Fruit fly (Drosophila melanogaster) whole organism, adult: Measurements from ENCODE around the gene sqh.

Source experiments
- CG11617 ChIP-seq: fragments of 200-800 bp; sonication (Bioruptor generic); optimal IDR thresholded peaks from 2 replicates; lab custom pipeline; 2017; ENCODE audit warnings: mild to moderate bottlenecking, missing biosample characterization, missing genetic modification reagents, missing genetic modification characterization
- CG12768 ChIP-seq: fragments of 200-800 bp; sonication (Bioruptor generic); optimal IDR thresholded peaks from 2 replicates; lab custom pipeline; 2017; ENCODE audit warnings: missing biosample characterization, missing genetic modification characterization, mild to moderate bottlenecking, moderate library complexity, missing genetic modification reagents
- CG14711 ChIP-seq: fragments of 200-800 bp; sonication (Bioruptor generic); optimal IDR thresholded peaks from 2 replicates; lab custom pipeline; 2018; ENCODE audit warnings: missing biosample characterization, mild to moderate bottlenecking, missing genetic modification characterization, moderate library complexity
- CG1620 ChIP-seq: fragments of 200-800 bp; sonication (Bioruptor generic); optimal IDR thresholded peaks from 2 replicates; lab custom pipeline; 2016; ENCODE audit warnings: missing biosample characterization, missing genetic modification characterization
- CG33017 ChIP-seq: fragments of 200-800 bp; sonication (Bioruptor generic); optimal IDR thresholded peaks from 2 replicates; lab custom pipeline; 2018; ENCODE audit warnings: missing biosample characterization, mild to moderate bottlenecking, missing genetic modification characterization, moderate library complexity
- CG5204 ChIP-seq: fragments of 200-800 bp; sonication (Bioruptor generic); optimal IDR thresholded peaks from 2 replicates; lab custom pipeline; 2016; ENCODE audit warnings: missing biosample characterization, missing genetic modification characterization
- CG7045 ChIP-seq: fragments of 200-800 bp; sonication (Bioruptor generic); optimal IDR thresholded peaks from 2 replicates; lab custom pipeline; 2017; ENCODE audit warnings: missing biosample characterization, mild to moderate bottlenecking, missing genetic modification characterization
- CG7101 ChIP-seq: fragments of 200-800 bp; sonication (Bioruptor generic); optimal IDR thresholded peaks from 2 replicates; lab custom pipeline; 2018; ENCODE audit warnings: missing biosample characterization, mild to moderate bottlenecking, missing genetic modification characterization, moderate library complexity
- Clk ChIP-seq: fragments of 200-800 bp; sonication (Bioruptor generic); optimal IDR thresholded peaks from 2 replicates; lab custom pipeline; 2017; ENCODE audit warnings: missing biosample characterization, missing genetic modification characterization
- Crg-1 ChIP-seq: fragments of 200-800 bp; sonication (Bioruptor generic); optimal IDR thresholded peaks from 2 replicates; lab custom pipeline; 2016; ENCODE audit warnings: missing biosample characterization, missing genetic modification characterization
- Hr96 ChIP-seq: fragments of 200-800 bp; sonication (Bioruptor generic); optimal IDR thresholded peaks from 2 replicates; lab custom pipeline; 2016; ENCODE audit warnings: missing biosample characterization, missing genetic modification characterization
- Mnt ChIP-seq: fragments of 200-800 bp; sonication (Bioruptor generic); optimal IDR thresholded peaks from 2 replicates; lab custom pipeline; 2016; ENCODE audit warnings: missing biosample characterization, mild to moderate bottlenecking, missing genetic modification characterization
- bab1 ChIP-seq: fragments of 200-800 bp; sonication (Bioruptor generic); optimal IDR thresholded peaks from 3 replicates; lab custom pipeline; 2019; ENCODE audit warnings: missing biosample characterization, mild to moderate bottlenecking, missing genetic modification characterization, moderate library complexity
- cic ChIP-seq: fragments of 200-800 bp; sonication (Bioruptor generic); optimal IDR thresholded peaks from 2 replicates; lab custom pipeline; 2017; ENCODE audit warnings: missing biosample characterization, mild to moderate bottlenecking, missing genetic modification characterization, moderate library complexity
- cnc ChIP-seq, 2 experiments: fragments of >200 bp; optimal IDR thresholded peaks; 2 replicates each; lab custom pipeline; 2017
- kay ChIP-seq: fragments of 200-800 bp; sonication (Bioruptor generic); peaks from one replicate; lab custom pipeline; 2016; ENCODE audit warnings: missing biosample characterization, missing genetic modification characterization, borderline replicate concordance
- ovo ChIP-seq: fragments of 200-800 bp; sonication (Bioruptor generic); optimal IDR thresholded peaks from 2 replicates; lab custom pipeline; 2016; ENCODE audit warnings: missing biosample characterization, missing genetic modification characterization
- pad ChIP-seq: fragments of 200-800 bp; sonication (Bioruptor generic); optimal IDR thresholded peaks from 3 replicates; lab custom pipeline; 2017; ENCODE audit warnings: missing biosample characterization, missing genetic modification characterization, mild to moderate bottlenecking, moderate library complexity, missing genetic modification reagents
- tj ChIP-seq: fragments of 200-800 bp; sonication (Bioruptor generic); optimal IDR thresholded peaks from 3 replicates; lab custom pipeline; 2017; ENCODE audit warnings: missing biosample characterization, mild to moderate bottlenecking, missing genetic modification characterization, moderate library complexity
- toe ChIP-seq: fragments of 200-800 bp; sonication (Bioruptor generic); optimal IDR thresholded peaks from 2 replicates; lab custom pipeline; 2016; ENCODE audit warnings: missing biosample characterization, missing genetic modification characterization

sqh gene

DNA sequence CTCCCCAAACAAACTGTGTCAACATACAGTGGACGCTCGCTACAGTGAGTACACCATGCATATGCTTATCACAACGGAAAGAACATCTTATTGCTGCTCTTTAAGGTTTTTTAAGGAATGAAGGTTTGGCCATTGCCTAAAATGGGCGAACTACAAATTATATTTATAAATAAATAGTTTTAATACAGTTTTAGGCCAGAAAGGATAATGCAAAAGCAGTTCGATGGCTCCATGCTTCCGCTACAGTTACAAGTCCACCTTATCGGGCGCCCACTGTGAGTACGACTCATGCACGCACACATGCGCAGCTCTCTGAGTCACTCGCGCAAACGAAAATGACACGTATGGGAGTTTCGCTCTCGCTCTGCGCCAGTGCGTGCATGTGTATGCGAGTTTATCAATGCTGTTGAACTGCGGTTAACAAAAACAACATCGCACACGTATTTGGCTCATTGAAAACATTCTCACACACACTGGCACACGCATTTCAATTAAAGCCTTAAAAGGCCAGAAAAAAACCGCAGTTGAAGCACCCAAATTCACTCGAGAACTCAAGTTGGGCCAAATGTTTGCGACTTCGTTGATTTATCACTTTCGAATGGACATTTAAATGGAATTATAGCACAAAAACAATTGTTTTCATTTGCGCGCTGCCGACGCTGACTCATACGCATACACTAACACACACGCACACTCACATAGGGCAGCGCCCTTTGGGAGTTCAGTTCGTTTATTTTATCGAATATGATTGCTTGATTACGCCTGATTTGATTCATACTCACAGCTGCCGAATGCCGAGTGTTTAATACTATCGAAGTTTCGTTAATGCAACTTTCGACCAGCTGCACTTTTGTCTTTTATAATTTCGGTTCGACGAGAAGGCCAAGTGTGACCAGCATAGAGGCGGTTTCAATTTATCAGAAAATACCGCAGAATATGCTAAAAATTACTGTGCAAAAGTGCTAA, at the start of gene sqh:
TSS of gene sqh (minus strand) at position 916 of the 966 bp plus-strand sequence.
- peak; percentile 76 for TF ChIP-seq Crg-1
- TF ChIP-seq CG14711 (tag; lab: Kevin White, UChicago): peak; percentile 83
- TF ChIP-seq CG7101 (tag; lab: Kevin White, UChicago): peak; percentile 96
- TF ChIP-seq CG12768: peak; percentile 84
- peak; percentile 85 for TF ChIP-seq pad
- TF ChIP-seq tj (GFP tag; lab: Kevin White, UChicago): peak; percentile 98
- TF ChIP-seq cnc (optimal IDR thresholded peaks at IDR 0.05; lab: Kevin White, UChicago): no peak
- TF ChIP-seq Hr96: no peak
- TF ChIP-seq bab1: peak; percentile 95
- TF ChIP-seq cic: peak; percentile 75
- TF ChIP-seq ovo (GFP tag; lab: Kevin White, UChicago): peak; percentile 89
- TF ChIP-seq kay: peak; percentile 99
- no peak for TF ChIP-seq CG5204 (GFP tag; lab: Kevin White, UChicago)
- TF ChIP-seq CG33017 (tag; lab: Kevin White, UChicago): peak; percentile 86
- TF ChIP-seq toe: no peak
- peak; percentile 97 for TF ChIP-seq CG11617
- peak; percentile 82 for TF ChIP-seq CG7045 (GFP tag; lab: Kevin White, UChicago)
- TF ChIP-seq Clk (GFP tag; lab: Kevin White, UChicago): peak; percentile 74
- peak; percentile 80 for TF ChIP-seq CG1620 (GFP tag; lab: Kevin White, UChicago)
- peak; percentile 91 for TF ChIP-seq Mnt (GFP tag; lab: Kevin White, UChicago)

DNA sequence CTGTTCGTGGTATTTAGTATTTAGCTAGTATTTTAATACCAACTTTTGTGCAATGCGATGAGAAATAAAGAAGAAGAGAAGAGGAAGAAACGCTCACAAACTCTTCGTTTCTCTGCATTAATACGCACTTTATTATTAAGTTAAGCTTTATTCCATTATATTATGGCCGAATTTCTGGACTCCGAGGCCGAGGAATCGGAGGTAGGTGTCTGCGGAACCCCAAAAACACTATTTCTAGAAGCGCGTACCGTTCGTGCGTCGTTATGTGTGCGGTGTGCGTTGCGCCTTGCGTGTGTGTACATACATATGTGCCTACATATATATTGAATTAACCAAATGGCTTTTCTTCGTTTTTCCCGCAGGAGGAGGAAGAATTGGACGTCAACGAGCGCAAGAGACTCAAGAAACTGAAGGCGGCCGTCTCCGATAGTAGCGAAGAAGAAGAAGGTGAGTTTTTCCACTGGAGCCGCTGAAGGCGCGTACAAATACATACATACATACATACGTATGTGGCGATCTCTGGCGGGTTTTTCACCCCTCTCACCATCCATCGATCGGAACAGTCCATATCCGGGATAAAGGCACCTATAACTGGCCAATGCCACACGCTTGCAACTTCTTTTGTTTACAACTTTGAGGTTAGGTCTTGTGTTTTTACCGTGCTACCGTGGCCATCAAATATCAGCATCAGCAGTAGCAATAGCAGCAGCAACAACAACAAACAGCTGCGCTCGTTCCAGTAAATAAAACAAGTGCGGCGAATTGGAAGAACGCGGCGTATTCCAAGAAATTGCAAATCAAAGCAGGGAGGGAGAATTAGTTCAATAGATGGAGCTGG, 43.0 kb upstream of the sqh start, which contains the start of gene Spt6:
TSS of gene Spt6 (plus strand) at position 53 of the 838 bp plus-strand sequence.
- TF ChIP-seq CG1620 (GFP tag; lab: Kevin White, UChicago) (no peak), tj (GFP tag; lab: Kevin White, UChicago) (peak; percentile 87)

DNA sequence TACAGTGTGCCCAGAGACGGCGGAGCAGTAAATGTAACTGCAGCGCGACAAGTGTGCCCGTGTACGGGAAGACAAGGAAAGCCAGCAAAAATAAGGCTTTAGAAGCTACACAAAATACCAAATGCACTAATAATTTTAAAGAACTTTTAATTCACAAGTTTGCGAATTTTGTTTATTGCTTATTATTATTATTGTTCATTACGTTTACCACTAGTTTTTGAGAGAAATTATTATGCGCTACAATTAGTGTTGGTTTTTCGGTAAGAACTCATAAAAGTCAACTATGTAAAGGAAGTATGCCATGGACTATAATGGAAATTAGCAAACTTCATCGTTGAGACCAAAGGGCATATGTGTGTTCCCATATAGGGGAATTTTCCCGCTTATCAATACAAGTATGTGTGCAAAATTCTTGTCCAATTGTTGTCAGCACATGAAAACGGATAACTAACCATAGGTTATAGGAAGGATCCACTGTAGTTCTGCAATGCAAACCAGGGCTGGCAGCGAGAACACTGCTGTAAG, 42.3 kb upstream of the sqh start, which contains the start of gene schlank:
TSS of gene schlank (minus strand) at position 42 of the 525 bp plus-strand sequence.
- no peak for TF ChIP-seq CG5204 (GFP tag; lab: Kevin White, UChicago)
- TF ChIP-seq CG33017 (tag; lab: Kevin White, UChicago): no peak
- TF ChIP-seq ovo (GFP tag; lab: Kevin White, UChicago): peak; percentile 30
- TF ChIP-seq cnc (optimal IDR thresholded peaks at IDR 0.05; lab: Kevin White, UChicago): no peak
- TF ChIP-seq CG7101 (tag; lab: Kevin White, UChicago): peak; percentile 46
- TF ChIP-seq toe: peak; percentile 67
- peak; percentile 43 for TF ChIP-seq Crg-1
- TF ChIP-seq bab1: no peak
- no peak for TF ChIP-seq Clk (GFP tag; lab: Kevin White, UChicago)
- TF ChIP-seq pad: peak; percentile 25
- no peak for TF ChIP-seq cic
- no peak for TF ChIP-seq tj (GFP tag; lab: Kevin White, UChicago)
- no peak for TF ChIP-seq Hr96
- TF ChIP-seq kay: no peak
- peak; percentile 36 for TF ChIP-seq CG12768
- TF ChIP-seq CG7045 (GFP tag; lab: Kevin White, UChicago): no peak
- peak; percentile 33 for TF ChIP-seq CG1620 (GFP tag; lab: Kevin White, UChicago)
- TF ChIP-seq Mnt (GFP tag; lab: Kevin White, UChicago): no peak
- peak; percentile 44 for TF ChIP-seq CG11617
- TF ChIP-seq CG14711 (tag; lab: Kevin White, UChicago): no peak

DNA sequence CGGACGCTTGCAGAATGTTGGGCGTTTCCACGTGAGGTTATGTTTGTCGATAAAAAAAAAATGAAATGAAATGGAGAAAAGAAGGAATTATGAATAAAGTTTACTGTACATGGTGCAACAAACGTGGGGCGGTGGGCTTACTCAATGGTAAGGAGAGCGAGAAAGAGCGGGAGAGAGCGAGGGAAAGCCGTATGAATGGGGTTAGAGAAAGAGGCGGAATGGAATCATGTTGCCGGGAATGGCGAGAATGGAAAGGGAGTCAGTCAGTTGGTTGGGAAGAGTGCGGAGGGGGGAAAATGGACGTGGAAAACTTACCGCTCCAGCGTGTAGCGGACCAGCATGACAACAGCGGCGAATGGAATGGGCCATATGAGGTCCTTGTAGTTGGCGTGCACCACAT, 41.2 kb upstream of the sqh start:
- TF ChIP-seq cnc (optimal IDR thresholded peaks at IDR 0.05; lab: Kevin White, UChicago) (no peak), Hr96 (no peak), kay (no peak), tj (GFP tag; lab: Kevin White, UChicago) (no peak), pad (peak; percentile 60), CG12768 (no peak)

DNA sequence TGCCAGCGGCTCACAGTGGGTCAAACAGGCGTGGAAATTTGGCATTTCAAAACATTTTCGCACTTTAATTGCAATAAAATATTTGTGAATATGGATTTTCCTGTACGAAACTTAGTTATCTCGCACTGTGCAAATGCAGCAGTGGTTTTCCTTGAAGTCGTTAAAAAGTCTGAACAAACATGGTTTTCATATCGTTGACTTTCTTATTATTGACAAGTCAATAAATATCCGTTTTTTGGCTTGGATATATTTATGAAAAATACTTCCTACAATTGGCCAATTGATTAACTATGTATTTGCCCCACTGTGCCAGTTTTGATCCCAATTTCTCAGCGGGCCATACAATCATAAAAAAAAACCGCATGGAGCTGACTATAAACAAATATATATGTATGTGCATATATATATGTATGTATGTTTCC, 40.5 kb upstream of the sqh start:
- TF ChIP-seq bab1: peak; percentile 95
- peak; percentile 93 for TF ChIP-seq CG11617
- no peak for TF ChIP-seq kay
- peak; percentile 86 for TF ChIP-seq CG7101 (tag; lab: Kevin White, UChicago)
- TF ChIP-seq CG12768: peak; percentile 41
- TF ChIP-seq tj (GFP tag; lab: Kevin White, UChicago): peak; percentile 72
- peak; percentile 84 for TF ChIP-seq Crg-1
- TF ChIP-seq CG1620 (GFP tag; lab: Kevin White, UChicago): peak; percentile 86
- peak; percentile 60 for TF ChIP-seq CG5204 (GFP tag; lab: Kevin White, UChicago)
- peak; percentile 56 for TF ChIP-seq ovo (GFP tag; lab: Kevin White, UChicago)
- no peak for TF ChIP-seq cnc (optimal IDR thresholded peaks at IDR 0.05; lab: Kevin White, UChicago)
- peak; percentile 79 for TF ChIP-seq CG14711 (tag; lab: Kevin White, UChicago)
- peak; percentile 48 for TF ChIP-seq Clk (GFP tag; lab: Kevin White, UChicago)
- TF ChIP-seq Mnt (GFP tag; lab: Kevin White, UChicago): peak; percentile 78
- TF ChIP-seq CG7045 (GFP tag; lab: Kevin White, UChicago): peak; percentile 69
- TF ChIP-seq CG33017 (tag; lab: Kevin White, UChicago): peak; percentile 68
- no peak for TF ChIP-seq cic
- TF ChIP-seq toe: peak; percentile 45
- peak; percentile 62 for TF ChIP-seq pad
- no peak for TF ChIP-seq Hr96
